Worm (Caenorhabditis elegans) whole organism, L3 larva: ENCODE results near the gene T25B9.5.

ENCODE experiments used
- R02D3.7 ChIP-seq: fragments of 150-350 bp; optimal IDR thresholded peaks from 2 replicates; lab custom pipeline; 2014; ENCODE audit warnings: missing biosample characterization, missing genetic modification characterization
- ZK546.5 ChIP-seq: sonication (generic microtip); optimal IDR thresholded peaks from 2 replicates; lab custom pipeline; 2017; ENCODE audit warnings: missing biosample characterization, missing genetic modification characterization
- aly-2 ChIP-seq: fragments of 150-350 bp; optimal IDR thresholded peaks from 2 replicates; lab custom pipeline; 2014; ENCODE audit warnings: missing biosample characterization, missing genetic modification characterization
- ceh-16 ChIP-seq: sonication (generic microtip); optimal IDR thresholded peaks from 2 replicates; lab custom pipeline; 2017; ENCODE audit warnings: missing biosample characterization, missing genetic modification characterization
- ceh-82 ChIP-seq: fragments of 150-350 bp; optimal IDR thresholded peaks from 2 replicates; lab custom pipeline; 2014; ENCODE audit warnings: missing biosample characterization, missing genetic modification characterization
- ceh-9 ChIP-seq: sonication (generic microtip); optimal IDR thresholded peaks from 2 replicates; lab custom pipeline; 2018; ENCODE audit warnings: missing biosample characterization, missing genetic modification characterization
- daf-12 ChIP-seq: fragments of 150-350 bp; optimal IDR thresholded peaks from 2 replicates; lab custom pipeline; 2014; ENCODE audit warnings: missing biosample characterization, missing genetic modification reagents, missing genetic modification characterization
- egl-5 ChIP-seq: fragments of 150-350 bp; optimal IDR thresholded peaks from 2 replicates; lab custom pipeline; 2017; ENCODE audit warnings: missing biosample characterization, missing genetic modification reagents, missing genetic modification characterization, inconsistent platforms
- elt-1 ChIP-seq: fragments of 150-350 bp; optimal IDR thresholded peaks from 2 replicates; lab custom pipeline; 2014; ENCODE audit warnings: missing biosample characterization, missing genetic modification characterization
- elt-2 ChIP-seq: sonication (generic microtip); optimal IDR thresholded peaks from 2 replicates; lab custom pipeline; 2016; ENCODE audit warnings: missing genetic modification reagents, mild to moderate bottlenecking, missing genetic modification characterization, missing compliant biosample characterization
- elt-3 ChIP-seq, 3 experiments: fragments of 150-350 bp in 1 of 3; sonication (generic microtip) in 2 of 3; optimal IDR thresholded peaks; 2 replicates in 2 of 3; 4 replicates in 1 of 3; lab custom pipeline; 2014 to 2017; ENCODE audit warnings: missing biosample characterization in 3 of 3, missing genetic modification characterization in 3 of 3
- eor-1 ChIP-seq, 2 experiments: fragments of 150-350 bp; optimal IDR thresholded peaks; 2 replicates each; lab custom pipeline; 2014 to 2018; ENCODE audit warnings: missing biosample characterization in 2 of 2, missing genetic modification characterization in 2 of 2
- fkh-10 ChIP-seq: sonication (generic microtip); optimal IDR thresholded peaks from 2 replicates; lab custom pipeline; 2017; ENCODE audit warnings: missing biosample characterization, missing genetic modification reagents, missing genetic modification characterization
- fkh-2 ChIP-seq: fragments of 150-350 bp; optimal IDR thresholded peaks from 2 replicates; lab custom pipeline; 2014; ENCODE audit warnings: missing biosample characterization, missing genetic modification reagents, missing genetic modification characterization
- fos-1 ChIP-seq: fragments of 150-350 bp; optimal IDR thresholded peaks from 2 replicates; lab custom pipeline; 2014; ENCODE audit warnings: missing biosample characterization, missing genetic modification characterization
- hmg-11 ChIP-seq: sonication (generic microtip); optimal IDR thresholded peaks from 2 replicates; lab custom pipeline; 2016; ENCODE audit warnings: missing genetic modification characterization, missing compliant biosample characterization
- lin-15B ChIP-seq: fragments of 150-350 bp; optimal IDR thresholded peaks from 2 replicates; lab custom pipeline; 2014; ENCODE audit warnings: missing biosample characterization, missing genetic modification characterization
- lin-39 ChIP-seq: fragments of 150-350 bp; optimal IDR thresholded peaks from 2 replicates; lab custom pipeline; 2018; ENCODE audit warnings: missing biosample characterization, missing genetic modification reagents, missing genetic modification characterization
- mdl-1 ChIP-seq: fragments of 150-350 bp; optimal IDR thresholded peaks from 2 replicates; lab custom pipeline; 2014; ENCODE audit warnings: missing biosample characterization, missing genetic modification characterization
- mml-1 ChIP-seq: fragments of 150-350 bp; sonication (generic microtip); optimal IDR thresholded peaks from 3 replicates; lab custom pipeline; 2014; ENCODE audit warnings: missing biosample characterization, missing genetic modification characterization
- nfya-1 ChIP-seq: sonication (generic microtip); optimal IDR thresholded peaks from 2 replicates; lab custom pipeline; 2017; ENCODE audit warnings: missing genetic modification characterization, mild to moderate bottlenecking, missing compliant biosample characterization, antibody characterized with exemption, moderate library complexity; ENCODE audit not compliant: insufficient read depth
- nhr-11 ChIP-seq: fragments of 150-350 bp; optimal IDR thresholded peaks from 2 replicates; lab custom pipeline; 2014; ENCODE audit warnings: missing biosample characterization, missing genetic modification characterization
- nhr-12 ChIP-seq: fragments of 150-350 bp; optimal IDR thresholded peaks from 2 replicates; lab custom pipeline; 2014; ENCODE audit warnings: missing biosample characterization, missing genetic modification characterization
- nhr-23 ChIP-seq: fragments of 150-350 bp; optimal IDR thresholded peaks from 2 replicates; lab custom pipeline; 2014; ENCODE audit warnings: missing biosample characterization, missing genetic modification reagents, missing genetic modification characterization
- nhr-237 ChIP-seq: fragments of 150-350 bp; optimal IDR thresholded peaks from 2 replicates; lab custom pipeline; 2014; ENCODE audit warnings: missing biosample characterization, missing genetic modification characterization
- nhr-25 ChIP-seq: sonication (generic microtip); optimal IDR thresholded peaks from 2 replicates; lab custom pipeline; 2017; ENCODE audit warnings: missing biosample characterization, missing genetic modification characterization
- nhr-43 ChIP-seq: sonication (generic microtip); optimal IDR thresholded peaks from 2 replicates; lab custom pipeline; 2016; ENCODE audit warnings: mild to moderate bottlenecking, missing genetic modification characterization, missing compliant biosample characterization; ENCODE audit not compliant: poor library complexity, severe bottlenecking
- nhr-67 ChIP-seq: fragments of 150-350 bp; optimal IDR thresholded peaks from 2 replicates; lab custom pipeline; 2014; ENCODE audit warnings: missing biosample characterization, missing genetic modification characterization
- nhr-76 ChIP-seq: fragments of 150-350 bp; sonication (generic microtip); optimal IDR thresholded peaks from 5 replicates; lab custom pipeline; 2014; ENCODE audit warnings: missing biosample characterization, missing genetic modification characterization
- nhr-77 ChIP-seq: fragments of 150-350 bp; optimal IDR thresholded peaks from 2 replicates; lab custom pipeline; 2014; ENCODE audit warnings: missing biosample characterization, missing genetic modification characterization
- pha-4 ChIP-seq: fragments of 150-350 bp; optimal IDR thresholded peaks from 2 replicates; lab custom pipeline; 2014; ENCODE audit warnings: missing biosample characterization, missing genetic modification reagents, missing genetic modification characterization
- pqm-1 ChIP-seq: fragments of 150-350 bp; optimal IDR thresholded peaks from 2 replicates; lab custom pipeline; 2017; ENCODE audit warnings: missing biosample characterization, missing genetic modification characterization, inconsistent platforms
- sea-2 ChIP-seq: fragments of 150-350 bp; sonication (generic microtip); optimal IDR thresholded peaks from 4 replicates; lab custom pipeline; 2014; ENCODE audit warnings: missing biosample characterization, missing genetic modification reagents, missing genetic modification characterization
- skn-1 ChIP-seq: fragments of 150-350 bp; optimal IDR thresholded peaks from 2 replicates; lab custom pipeline; 2014; ENCODE audit warnings: missing biosample characterization, missing genetic modification characterization
- snpc-4 ChIP-seq: fragments of 150-350 bp; optimal IDR thresholded peaks from 2 replicates; lab custom pipeline; 2014; ENCODE audit warnings: missing biosample characterization, missing genetic modification characterization
- unc-39 ChIP-seq: sonication (generic microtip); optimal IDR thresholded peaks from 4 replicates; lab custom pipeline; 2017; ENCODE audit warnings: missing biosample characterization, missing genetic modification characterization
- zag-1 ChIP-seq: fragments of 150-350 bp; optimal IDR thresholded peaks from 2 replicates; lab custom pipeline; 2014; ENCODE audit warnings: missing biosample characterization, missing genetic modification characterization

The T25B9.5 gene

DNA sequence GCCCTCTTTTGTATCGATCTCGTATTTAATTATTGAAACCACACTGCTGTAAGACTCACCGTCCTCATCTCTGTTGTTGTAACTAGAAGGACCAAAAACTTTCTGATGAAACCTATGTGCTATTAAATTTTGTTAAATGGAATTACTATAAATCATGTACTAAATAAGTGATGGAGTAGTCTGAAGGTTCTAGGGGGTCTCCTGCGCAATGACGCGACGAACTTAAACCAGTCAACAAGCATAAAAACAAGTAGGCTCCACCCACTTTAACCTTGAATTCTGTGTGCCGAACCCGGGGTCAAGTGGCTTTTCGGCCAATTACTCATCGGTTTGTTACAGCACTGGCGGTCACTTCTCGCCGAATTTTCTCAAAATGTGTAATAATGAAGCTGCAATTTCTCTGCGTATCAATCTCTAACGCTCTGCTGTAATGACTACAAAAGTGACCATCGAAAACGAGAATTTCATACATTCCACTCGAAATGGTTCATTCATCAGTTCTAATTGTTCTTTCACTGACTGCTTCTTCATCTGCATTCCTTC lies 17.5 kb downstream of the T25B9.5 start, which contains the start of gene grl-21:
Gene grl-21 (plus strand): TSS at position 464 of the 543 bp plus-strand sequence.
- TF ChIP-seq egl-5 (no peak), nhr-25 (tag; lab: Kevin White, UChicago) (peak; percentile 81)

DNA sequence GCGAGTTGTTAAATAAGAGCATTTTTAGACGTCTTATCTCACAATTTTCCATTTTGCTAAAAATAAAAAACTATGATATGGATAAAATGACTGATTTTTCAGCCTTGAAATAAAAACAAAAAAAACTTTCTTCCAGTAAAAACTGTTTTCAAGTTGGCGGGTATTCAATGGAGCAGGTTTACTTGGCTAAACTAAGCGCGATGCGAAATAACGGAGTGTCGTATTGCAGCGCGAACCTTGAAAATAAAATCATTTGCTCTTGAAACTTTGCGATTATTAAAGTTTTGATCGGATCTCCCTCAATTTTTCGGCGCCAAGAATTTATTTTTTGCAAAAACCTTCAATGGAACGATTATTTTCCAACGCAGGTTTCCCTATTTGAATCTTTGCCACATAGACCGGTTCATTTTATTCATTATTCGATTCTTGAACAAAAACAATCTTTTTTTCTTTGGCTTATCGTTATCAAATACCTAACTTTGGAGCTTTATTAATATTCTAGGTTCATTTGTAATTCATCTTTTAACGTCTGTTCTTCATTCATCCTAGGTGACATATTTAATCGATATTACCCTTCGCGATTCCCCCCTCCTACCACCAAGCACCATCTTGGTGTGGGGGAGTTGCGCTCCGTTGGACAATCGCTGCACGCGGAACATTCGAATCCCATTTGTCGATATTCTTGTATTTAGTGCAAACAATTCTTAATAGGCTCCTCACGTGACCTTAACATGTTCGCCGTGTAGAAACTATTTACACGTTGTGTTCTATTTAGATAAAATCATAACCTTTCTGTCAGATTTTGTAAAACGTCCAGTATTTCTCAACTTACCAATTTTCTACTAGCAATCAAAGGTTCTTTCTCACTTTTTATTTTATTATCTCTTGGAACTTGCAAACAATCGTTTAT lies 19.8 kb downstream of the T25B9.5 start, which contains the start of the genes orc-5 and cyb-1:
Gene orc-5 (minus strand): TSS at position 62 of the 910 bp plus-strand sequence.
Gene cyb-1 (plus strand): TSS at position 690 of the 910 bp plus-strand sequence.
- TF ChIP-seq ZK546.5 (tag; lab: Kevin White, UChicago) (no peak), zag-1 (tag; lab: Kevin White, UChicago) (no peak), snpc-4 (peak; percentile 16), nhr-76 (no peak), nhr-43 (tag; lab: Kevin White, UChicago) (peak; percentile 42), eor-1 (tag; optimal IDR thresholded peaks at IDR 0.05; lab: Kevin White, UChicago) (no peak), nhr-11 (tag; lab: Kevin White, UChicago) (no peak), lin-15B (peak; percentile 96), lin-39 (tag; lab: Kevin White, UChicago) (peak; percentile 73), nfya-1 (tag; lab: Kevin White, UChicago) (peak; percentile 87), nhr-67 (tag; lab: Kevin White, UChicago) (no peak), daf-12 (tag; lab: Kevin White, UChicago) (no peak), sea-2 (GFP tag; lab: Kevin White, UChicago) (no peak), R02D3.7 (peak; percentile 20), pqm-1 (peak; percentile 2), nhr-12 (tag; lab: Kevin White, UChicago) (no peak), elt-2 (tag; lab: Kevin White, UChicago) (peak; percentile 11), unc-39 (tag; lab: Kevin White, UChicago) (no peak), pha-4 (peak; percentile 90), elt-3 (tag; optimal IDR thresholded peaks at IDR 0.05; lab: Kevin White, UChicago) (no peak), fkh-10 (GFP tag; lab: Kevin White, UChicago) (no peak), nhr-237 (tag; lab: Kevin White, UChicago) (no peak), ceh-9 (no peak), skn-1 (tag; lab: Kevin White, UChicago) (peak; percentile 63), nhr-25 (tag; lab: Kevin White, UChicago) (peak; percentile 69), nhr-23 (peak; percentile 85), hmg-11 (tag; lab: Kevin White, UChicago) (peak; percentile 46), mdl-1 (no peak), mml-1 (tag; lab: Kevin White, UChicago) (no peak), egl-5 (no peak)

DNA sequence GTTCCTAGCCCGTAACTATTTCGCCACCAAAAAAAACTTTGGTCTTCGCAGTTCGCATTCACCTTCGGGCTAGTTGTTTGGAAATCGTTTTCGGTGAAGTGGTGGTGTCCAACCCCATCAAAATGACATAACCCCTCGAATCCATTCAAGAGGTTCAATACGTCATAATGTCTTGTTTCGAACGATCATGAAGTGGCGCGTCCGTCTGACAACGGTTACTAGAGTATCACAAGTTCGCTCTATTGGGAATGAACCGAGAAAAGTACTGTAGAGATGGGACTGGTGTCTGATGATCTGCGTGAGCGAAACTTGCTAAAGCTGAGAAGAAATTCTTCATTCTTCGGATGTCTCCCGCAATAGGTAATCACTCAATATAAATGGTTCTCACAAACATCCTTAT lies 26.9 kb downstream of the T25B9.5 start, which contains the start of gene ZC168.2:
Gene ZC168.2 (plus strand): TSS at position 301 of the 400 bp plus-strand sequence.
- no peak for TF ChIP-seq nhr-77 (tag; lab: Kevin White, UChicago)
- no peak for TF ChIP-seq elt-2 (tag; lab: Kevin White, UChicago)
- no peak for TF ChIP-seq elt-1
- no peak for TF ChIP-seq fkh-10 (GFP tag; lab: Kevin White, UChicago)
- TF ChIP-seq ceh-16, result no peak
- no peak for TF ChIP-seq aly-2
- no peak for TF ChIP-seq ceh-9
- TF ChIP-seq nhr-23, result no peak
- TF ChIP-seq ceh-82 (tag; lab: Kevin White, UChicago), result no peak
- TF ChIP-seq mdl-1, result no peak
- no peak for TF ChIP-seq ZK546.5 (tag; lab: Kevin White, UChicago)
- no peak for TF ChIP-seq fkh-2 (tag; lab: Kevin White, UChicago)
- TF ChIP-seq eor-1 (tag; optimal IDR thresholded peaks at IDR 0.05; lab: Kevin White, UChicago), result no peak
- no peak for TF ChIP-seq zag-1 (tag; lab: Kevin White, UChicago)
- TF ChIP-seq nhr-76, result no peak
- TF ChIP-seq nhr-25 (tag; lab: Kevin White, UChicago), result no peak
- no peak for TF ChIP-seq nfya-1 (tag; lab: Kevin White, UChicago)
- no peak for TF ChIP-seq fos-1 (tag; lab: Kevin White, UChicago)
